Worm (Caenorhabditis elegans) whole organism, young adult: ENCODE measurements around the gene ule-3.

Experiments used
- B0261.1 ChIP-seq: sonication (generic microtip); optimal IDR thresholded peaks from 2 replicates; lab custom pipeline; 2016; ENCODE audit warnings: mild to moderate bottlenecking, missing genetic modification characterization, moderate library complexity, missing compliant biosample characterization
- C17E4.6 ChIP-seq: fragments of 200-800 bp; sonication (Bioruptor generic); IDR thresholded peaks from 2 replicates; pipeline ENCODE4 v1.3.6; 2022; ENCODE audit warnings: missing genetic modification reagents, missing genetic modification characterization, missing compliant biosample characterization
- D2030.7 ChIP-seq: fragments of 200-800 bp; sonication (Bioruptor generic); IDR thresholded peaks from 2 replicates; pipeline ENCODE4 v1.3.6; 2022; ENCODE audit warnings: missing genetic modification reagents, missing genetic modification characterization, missing compliant biosample characterization
- F23B12.7 ChIP-seq: sonication (generic microtip); optimal IDR thresholded peaks from 2 replicates; lab custom pipeline; 2017; ENCODE audit warnings: missing genetic modification characterization, mild to moderate bottlenecking, missing compliant biosample characterization, antibody characterized with exemption, moderate library complexity; ENCODE audit not compliant: insufficient read depth
- F57A8.1 ChIP-seq: fragments of 200-800 bp; sonication (Bioruptor generic); optimal IDR thresholded peaks from 2 replicates; lab custom pipeline; 2018; ENCODE audit warnings: mild to moderate bottlenecking, missing genetic modification characterization, moderate library complexity, missing compliant biosample characterization
- F57C9.4 ChIP-seq: sonication (generic microtip); optimal IDR thresholded peaks from 2 replicates; lab custom pipeline; 2017; ENCODE audit warnings: mild to moderate bottlenecking, missing genetic modification characterization, missing compliant biosample characterization
- ama-1 ChIP-seq, 3 experiments: fragments of 150-350 bp in 1 of 3; sonication (generic microtip) in 2 of 3; optimal IDR thresholded peaks; 2 replicates each; lab custom pipeline; 2014 to 2018; ENCODE audit warnings: missing biosample characterization in 2 of 3, missing genetic modification characterization in 2 of 3, missing genetic modification reagents in 2 of 3
- aptf-2 ChIP-seq: fragments of 200-800 bp; sonication (Bioruptor generic); conservative IDR thresholded peaks from 2 replicates; pipeline ENCODE4 v1.3.6; 2022; ENCODE audit warnings: missing genetic modification reagents, missing genetic modification characterization, missing compliant biosample characterization
- athp-1 ChIP-seq: sonication (generic microtip); optimal IDR thresholded peaks from 2 replicates; lab custom pipeline; 2017; ENCODE audit warnings: mild to moderate bottlenecking, missing genetic modification characterization, missing compliant biosample characterization
- attf-6 ChIP-seq: fragments of 200-800 bp; sonication (Bioruptor generic); IDR thresholded peaks from 2 replicates; pipeline ENCODE4 v1.3.6; 2022; ENCODE audit warnings: missing genetic modification reagents, missing genetic modification characterization, missing compliant biosample characterization
- cebp-2 ChIP-seq: fragments of 200-800 bp; sonication (Bioruptor generic); IDR thresholded peaks from 2 replicates; pipeline ENCODE4 v1.3.6; 2022; ENCODE audit warnings: missing genetic modification characterization, missing compliant biosample characterization
- ceh-100 ChIP-seq: fragments of 200-800 bp; sonication (Bioruptor generic); IDR thresholded peaks from 2 replicates; pipeline ENCODE4 v1.3.6; 2022; ENCODE audit warnings: missing genetic modification reagents, missing genetic modification characterization, missing compliant biosample characterization
- ceh-40 ChIP-seq: fragments of 200-800 bp; sonication (Bioruptor generic); IDR thresholded peaks from 2 replicates; pipeline ENCODE4 v1.3.6; 2022; ENCODE audit warnings: missing genetic modification characterization, missing compliant biosample characterization
- ceh-91 ChIP-seq: fragments of 200-800 bp; sonication (Bioruptor generic); IDR thresholded peaks from 2 replicates; pipeline ENCODE4 v1.3.6; 2022; ENCODE audit warnings: missing genetic modification reagents, missing genetic modification characterization, missing compliant biosample characterization
- die-1 ChIP-seq: sonication (generic microtip); optimal IDR thresholded peaks from 2 replicates; lab custom pipeline; 2016; ENCODE audit warnings: missing genotype, mild to moderate bottlenecking, missing genetic modification characterization, missing compliant biosample characterization
- dpl-1 ChIP-seq: fragments of 150-350 bp; optimal IDR thresholded peaks from 2 replicates; lab custom pipeline; 2014; ENCODE audit warnings: missing biosample characterization, missing genetic modification reagents, missing genetic modification characterization
- egl-18 ChIP-seq: fragments of 200-800 bp; sonication (Bioruptor generic); IDR thresholded peaks from 2 replicates; pipeline ENCODE4 v1.3.6; 2022; ENCODE audit warnings: missing genetic modification reagents, missing genetic modification characterization, missing compliant biosample characterization
- egl-44 ChIP-seq: fragments of 200-800 bp; sonication (Bioruptor generic); IDR thresholded peaks from 2 replicates; pipeline ENCODE4 v1.3.6; 2022; ENCODE audit warnings: missing genetic modification reagents, missing genetic modification characterization, missing compliant biosample characterization
- ets-4 ChIP-seq: fragments of 200-800 bp; sonication (Bioruptor generic); optimal IDR thresholded peaks from 2 replicates; lab custom pipeline; 2018; ENCODE audit warnings: mild to moderate bottlenecking, missing genetic modification characterization, missing compliant biosample characterization
- hmg-20 ChIP-seq: fragments of 200-800 bp; sonication (Bioruptor generic); IDR thresholded peaks from 2 replicates; pipeline ENCODE4 v1.3.6; 2022; ENCODE audit warnings: missing genetic modification reagents, missing genetic modification characterization, missing compliant biosample characterization
- hsf-1 ChIP-seq: fragments of 200-800 bp; sonication (Bioruptor generic); IDR thresholded peaks from 2 replicates; pipeline ENCODE4 v1.3.6; 2022; ENCODE audit warnings: missing genetic modification reagents, missing genetic modification characterization, missing compliant biosample characterization
- lin-26 ChIP-seq: fragments of 200-800 bp; sonication (Bioruptor generic); IDR thresholded peaks from 2 replicates; pipeline ENCODE4 v1.3.6; 2022; ENCODE audit warnings: missing genetic modification reagents, missing genetic modification characterization, missing compliant biosample characterization
- lin-40 ChIP-seq: sonication (generic microtip); optimal IDR thresholded peaks from 2 replicates; lab custom pipeline; 2016; ENCODE audit warnings: missing genetic modification characterization, mild to moderate bottlenecking, missing compliant biosample characterization, missing genotype, missing genetic modification reagents
- lin-54 ChIP-seq: fragments of 200-800 bp; sonication (Bioruptor generic); optimal IDR thresholded peaks from 2 replicates; lab custom pipeline; 2018; ENCODE audit warnings: mild to moderate bottlenecking, missing genetic modification characterization, missing compliant biosample characterization
- lir-1 ChIP-seq: fragments of 200-800 bp; sonication (Bioruptor generic); conservative IDR thresholded peaks from 2 replicates; pipeline ENCODE4 v1.3.6; 2022; ENCODE audit warnings: missing genetic modification reagents, missing genetic modification characterization, missing compliant biosample characterization
- madf-10 ChIP-seq: sonication (generic microtip); optimal IDR thresholded peaks from 2 replicates; lab custom pipeline; 2016; ENCODE audit warnings: mild to moderate bottlenecking, missing genetic modification characterization, missing compliant biosample characterization
- mcd-1 ChIP-seq: fragments of 200-800 bp; sonication (Bioruptor generic); IDR thresholded peaks from 2 replicates; pipeline ENCODE4 v1.3.6; 2022; ENCODE audit warnings: missing genetic modification reagents, missing genetic modification characterization, missing compliant biosample characterization
- nfya-2 ChIP-seq: fragments of 200-800 bp; sonication (Bioruptor generic); IDR thresholded peaks from 2 replicates; pipeline ENCODE4 v1.3.6; 2022; ENCODE audit warnings: missing genetic modification reagents, missing genetic modification characterization, missing compliant biosample characterization
- nhr-120 ChIP-seq: fragments of 200-800 bp; sonication (Bioruptor generic); IDR thresholded peaks from 2 replicates; pipeline ENCODE4 v1.3.6; 2022; ENCODE audit warnings: missing genetic modification characterization, missing compliant biosample characterization
- nhr-27 ChIP-seq: fragments of 200-800 bp; sonication (Bioruptor generic); optimal IDR thresholded peaks from 2 replicates; lab custom pipeline; 2018; ENCODE audit warnings: mild to moderate bottlenecking, missing genetic modification characterization, moderate library complexity, missing compliant biosample characterization
- nhr-80 ChIP-seq: sonication (generic microtip); optimal IDR thresholded peaks from 2 replicates; lab custom pipeline; 2016; ENCODE audit warnings: missing genetic modification characterization, missing compliant biosample characterization
- nhr-90 ChIP-seq: sonication (generic microtip); optimal IDR thresholded peaks from 2 replicates; lab custom pipeline; 2016; ENCODE audit warnings: missing genotype, mild to moderate bottlenecking, missing genetic modification characterization, missing compliant biosample characterization
- pbrm-1 ChIP-seq: fragments of 200-800 bp; sonication (Bioruptor generic); IDR thresholded peaks from 2 replicates; pipeline ENCODE4 v1.3.6; 2022; ENCODE audit warnings: missing genetic modification reagents, missing genetic modification characterization, missing compliant biosample characterization
- rec-8 ChIP-seq, 2 experiments: sonication (generic microtip); optimal IDR thresholded peaks; 2 replicates each; lab custom pipeline; 2016; ENCODE audit warnings: mild to moderate bottlenecking in 2 of 2, missing genetic modification characterization in 2 of 2, missing genetic modification reagents in 2 of 2, missing genotype in 2 of 2, missing biosample characterization in 1 of 2, missing compliant biosample characterization in 1 of 2, moderate library complexity in 1 of 2
- repo-1 ChIP-seq: sonication (generic microtip); optimal IDR thresholded peaks from 2 replicates; lab custom pipeline; 2017; ENCODE audit warnings: mild to moderate bottlenecking, missing genetic modification characterization, missing compliant biosample characterization
- rpc-1 ChIP-seq, 2 experiments: fragments of 150-350 bp in 1 of 2; sonication (generic microtip) in 1 of 2; optimal IDR thresholded peaks; 2 replicates each; lab custom pipeline; 2014 to 2018; ENCODE audit warnings: missing biosample characterization in 1 of 2, missing genetic modification characterization in 1 of 2, missing genetic modification reagents in 1 of 2, missing genotype in 1 of 2
- snpc-1.1 ChIP-seq: sonication (generic microtip); optimal IDR thresholded peaks from 2 replicates; lab custom pipeline; 2017; ENCODE audit warnings: missing genetic modification characterization, mild to moderate bottlenecking, missing compliant biosample characterization, antibody characterized with exemption, moderate library complexity, missing genotype, missing genetic modification reagents; ENCODE audit not compliant: insufficient read depth
- snpc-3.4 ChIP-seq: sonication (generic microtip); optimal IDR thresholded peaks from 2 replicates; lab custom pipeline; 2017; ENCODE audit warnings: missing genetic modification characterization, mild to moderate bottlenecking, missing compliant biosample characterization, antibody characterized with exemption, moderate library complexity, missing genotype, missing genetic modification reagents
- tbx-9 ChIP-seq: sonication (generic microtip); optimal IDR thresholded peaks from 2 replicates; lab custom pipeline; 2016; ENCODE audit warnings: borderline replicate concordance, missing genetic modification characterization, inconsistent platforms, missing compliant biosample characterization
- tlf-1 ChIP-seq: fragments of 200-800 bp; sonication (Bioruptor generic); optimal IDR thresholded peaks from 2 replicates; lab custom pipeline; 2018; ENCODE audit warnings: mild to moderate bottlenecking, missing genetic modification characterization, missing compliant biosample characterization
- unc-62 ChIP-seq: fragments of 150-350 bp; optimal IDR thresholded peaks from 2 replicates; lab custom pipeline; 2014; ENCODE audit warnings: missing biosample characterization, missing genetic modification reagents, missing genetic modification characterization
- zfh-2 ChIP-seq: fragments of 200-800 bp; sonication (Bioruptor generic); conservative IDR thresholded peaks from 2 replicates; pipeline ENCODE4 v1.3.6; 2022; ENCODE audit warnings: missing genetic modification reagents, missing genetic modification characterization, missing compliant biosample characterization
- ztf-26 ChIP-seq: sonication (generic microtip); optimal IDR thresholded peaks from 2 replicates; lab custom pipeline; 2017; ENCODE audit warnings: missing genetic modification characterization, missing compliant biosample characterization
- ztf-28 ChIP-seq: fragments of 200-800 bp; sonication (Bioruptor generic); IDR thresholded peaks from 2 replicates; pipeline ENCODE4 v1.3.6; 2022; ENCODE audit warnings: missing genetic modification reagents, missing genetic modification characterization, missing compliant biosample characterization
- ztf-3 ChIP-seq: fragments of 200-800 bp; sonication (Bioruptor generic); optimal IDR thresholded peaks from 2 replicates; lab custom pipeline; 2018; ENCODE audit warnings: mild to moderate bottlenecking, missing genetic modification characterization, missing compliant biosample characterization
- ztf-6 ChIP-seq: fragments of 200-800 bp; sonication (Bioruptor generic); IDR thresholded peaks from 2 replicates; pipeline ENCODE4 v1.3.6; 2022; ENCODE audit warnings: missing genetic modification reagents, missing genetic modification characterization, missing compliant biosample characterization

ule-3 gene

DNA sequence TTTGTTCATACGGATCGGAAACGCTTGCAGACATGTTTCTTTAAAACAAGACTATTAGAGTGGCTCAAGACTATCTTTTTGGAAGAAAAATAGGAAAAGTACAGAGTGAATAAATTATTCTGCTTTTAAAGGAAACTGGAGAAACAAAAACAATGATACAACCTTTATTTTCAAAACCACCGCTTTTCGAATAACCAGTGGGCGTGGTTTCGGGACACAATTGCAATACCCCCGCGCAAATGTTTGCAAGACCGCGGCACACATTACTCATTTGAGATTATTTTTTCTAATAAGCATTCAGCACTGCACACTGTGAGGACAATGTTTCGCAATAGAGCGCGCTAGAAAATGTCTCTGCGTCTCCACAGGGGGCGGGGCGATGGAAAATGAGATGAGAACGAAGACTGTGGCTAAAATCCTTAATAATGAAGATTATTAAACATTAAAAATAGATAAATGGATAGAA, 14.3 kb downstream of the ule-3 start, which contains the start of gene plrg-1 (continued):
- TF ChIP-seq lir-1 (GFP tag; lab: Robert Waterston, UW) (peak; percentile 79), repo-1 (peak; percentile 38), lin-40 (tag; lab: Kevin White, UChicago) (peak; percentile 84), rpc-1 (optimal IDR thresholded peaks at IDR 0.05; lab: Kevin White, UChicago) (peak; percentile 47), rpc-1 (tag; optimal IDR thresholded peaks at IDR 0.05; lab: Kevin White, UChicago) (no peak), dpl-1 (GFP tag; lab: Kevin White, UChicago) (peak; percentile 74), egl-44 (GFP tag; lab: Robert Waterston, UW) (peak; percentile 95), hmg-20 (GFP tag; lab: Robert Waterston, UW) (peak; percentile 79), F57C9.4 (tag; lab: Kevin White, UChicago) (no peak), ztf-26 (tag; lab: Kevin White, UChicago) (peak; percentile 32), F23B12.7 (tag; lab: Kevin White, UChicago) (peak; percentile 84), mcd-1 (GFP tag; lab: Robert Waterston, UW) (peak; percentile 90), ets-4 (peak; percentile 66), ztf-28 (GFP tag; lab: Robert Waterston, UW) (peak; percentile 82), attf-6 (peak; percentile 68; the same call in 1 of the 2 replicates), die-1 (tag; lab: Kevin White, UChicago) (peak; percentile 43), C17E4.6 (peak; percentile 19; the same call in 1 of the 2 replicates), ztf-3 (GFP tag; lab: Kevin White, UChicago) (no peak), nhr-27 (no peak), egl-18 (GFP tag; lab: Robert Waterston, UW) (0 out of 2 replicates have a peak, but pooled peaks have one; percentile 33), ama-1 (optimal IDR thresholded peaks at IDR 0.05; lab: Kevin White, UChicago) (no peak), ama-1 (GFP tag; optimal IDR thresholded peaks at IDR 0.05; lab: Kevin White, UChicago) (no peak), pbrm-1 (GFP tag; lab: Robert Waterston, UW) (peak; percentile 94), madf-10 (tag; lab: Kevin White, UChicago) (peak; percentile 52), nhr-90 (peak; percentile 40), ceh-100 (GFP tag; lab: Robert Waterston, UW) (peak; percentile 88), snpc-3.4 (tag; lab: Kevin White, UChicago) (peak; percentile 73), B0261.1 (tag; lab: Kevin White, UChicago) (no peak), ceh-40 (GFP tag; lab: Robert Waterston, UW) (0 out of 2 replicates have a peak, but pooled peaks have one; percentile 34), unc-62 (no peak), cebp-2 (GFP tag; lab: Robert Waterston, UW) (0 out of 2 replicates have a peak, but pooled peaks have one; percentile 74), nhr-80 (tag; lab: Kevin White, UChicago) (peak; percentile 91), tlf-1 (GFP tag; lab: Kevin White, UChicago) (peak; percentile 85), snpc-1.1 (peak; percentile 51), rec-8 (tag; optimal IDR thresholded peaks at IDR 0.05; lab: Kevin White, UChicago) (peak; percentile 20 to 60), D2030.7 (GFP tag; lab: Robert Waterston, UW) (peak; percentile 94), hsf-1 (GFP tag; lab: Robert Waterston, UW) (peak; percentile 78), aptf-2 (GFP tag; lab: Robert Waterston, UW) (no peak; the same call in 1 of the 2 replicates), nfya-2 (GFP tag; lab: Robert Waterston, UW) (no peak), F57A8.1 (GFP tag; lab: Kevin White, UChicago) (no peak), lin-54 (GFP tag; lab: Kevin White, UChicago) (peak; percentile 87), tbx-9 (tag; lab: Kevin White, UChicago) (no peak), nhr-120 (GFP tag; lab: Robert Waterston, UW) (no peak), ztf-6 (GFP tag; lab: Robert Waterston, UW) (peak; percentile 72; the same call in 1 of the 2 replicates), ceh-91 (GFP tag; lab: Robert Waterston, UW) (peak; percentile 83), zfh-2 (GFP tag; lab: Robert Waterston, UW) (peak; percentile 69), lin-26 (GFP tag; lab: Robert Waterston, UW) (peak; percentile 81), athp-1 (tag; lab: Kevin White, UChicago) (peak; percentile 84)
